Worm (Caenorhabditis elegans) whole organism, early embryonic: Measurements from ENCODE around the gene cyp-34A9.

Experiments used
- ama-1 ChIP-seq: fragments of 150-350 bp; optimal IDR thresholded peaks from 2 replicates; lab custom pipeline; 2014
- ceh-13 ChIP-seq: fragments of 200-800 bp; sonication (Bioruptor generic); optimal IDR thresholded peaks from 2 replicates; lab custom pipeline; 2018; ENCODE audit warnings: mild to moderate bottlenecking, missing genetic modification characterization, missing compliant biosample characterization
- flt-1 ChIP-seq: fragments of 200-800 bp; sonication (Bioruptor generic); IDR thresholded peaks from 2 replicates; pipeline ENCODE4 v1.3.6; 2022; ENCODE audit warnings: missing genetic modification characterization, missing compliant biosample characterization
- hmbx-1 ChIP-seq: sonication (generic microtip); optimal IDR thresholded peaks from 2 replicates; lab custom pipeline; 2016; ENCODE audit warnings: mild to moderate bottlenecking, missing genetic modification characterization, missing compliant biosample characterization
- scrt-1 ChIP-seq: fragments of 200-800 bp; sonication (Bioruptor generic); IDR thresholded peaks from 2 replicates; pipeline ENCODE4 v1.3.6; 2022; ENCODE audit warnings: missing genetic modification characterization, missing compliant biosample characterization
- tbx-11 ChIP-seq: fragments of 200-800 bp; sonication (Bioruptor generic); IDR thresholded peaks from 2 replicates; pipeline ENCODE4 v1.3.6; 2022; ENCODE audit warnings: missing genetic modification characterization, missing compliant biosample characterization
- tbx-37 ChIP-seq: fragments of 200-800 bp; sonication (Bioruptor generic); conservative IDR thresholded peaks from 2 replicates; pipeline ENCODE4 v1.3.6; 2022; ENCODE audit warnings: missing genetic modification reagents, missing genetic modification characterization, missing compliant biosample characterization
- tra-4 ChIP-seq: sonication (generic microtip); optimal IDR thresholded peaks from 2 replicates; lab custom pipeline; 2017; ENCODE audit warnings: missing genetic modification characterization, missing compliant biosample characterization

- TF ChIP-seq ama-1 (lab: Kevin White, UChicago) (no peak), tbx-37 (no peak), tbx-11 (GFP tag; lab: Robert Waterston, UW) (no peak), scrt-1 (GFP tag; lab: Robert Waterston, UW) (no peak), tra-4 (tag; lab: Kevin White, UChicago) (no peak), hmbx-1 (tag; lab: Kevin White, UChicago) (no peak), flt-1 (GFP tag; lab: Robert Waterston, UW) (no peak), ceh-13 (GFP tag; lab: Kevin White, UChicago) (no peak)
Observed at ce11 chrV:4005219-4005618, 34.9 kb upstream of the cyp-34A9 start, which contains the start of gene srh-8.
